Worm (Caenorhabditis elegans): ENCODE measurements around the gene psr-1.

The psr-1 gene

DNA sequence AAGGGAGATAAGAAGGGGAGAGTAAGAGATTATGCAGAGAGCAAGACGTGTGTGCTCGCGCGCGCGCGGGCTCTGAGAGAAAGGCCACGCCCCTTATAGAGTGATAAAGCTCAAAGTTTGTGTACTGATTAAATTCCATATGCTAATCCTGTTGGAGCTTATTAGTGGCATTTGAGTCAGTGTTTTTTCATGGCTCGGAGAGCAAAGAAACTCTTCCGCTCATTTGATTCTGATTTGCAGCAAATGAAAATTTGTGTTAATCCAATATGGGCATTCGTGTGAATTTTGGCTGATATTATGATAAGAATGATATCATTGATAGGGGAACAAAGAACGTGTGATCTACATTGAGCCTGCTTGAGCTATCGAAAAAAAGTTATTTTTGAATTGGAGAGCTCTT, 39.5 kb upstream of the psr-1 start:
- TF ChIP-seq nhr-237 (tag; optimal IDR thresholded peaks at IDR 0.05), result no peak
- no peak for TF ChIP-seq lin-32 (GFP tag; optimal IDR thresholded peaks at IDR 0.05)
- no peak for TF ChIP-seq blmp-1 (tag; optimal IDR thresholded peaks at IDR 0.05)
- no peak for TF ChIP-seq mep-1 (tag; optimal IDR thresholded peaks at IDR 0.05)
- no peak for TF ChIP-seq bed-3 (GFP tag; optimal IDR thresholded peaks at IDR 0.05)
- no peak for TF ChIP-seq sem-2 (GFP tag; optimal IDR thresholded peaks at IDR 0.05)
- no peak for TF ChIP-seq nhr-28 (tag; optimal IDR thresholded peaks at IDR 0.05)
- TF ChIP-seq mls-2 (tag; optimal IDR thresholded peaks at IDR 0.05), result no peak

DNA sequence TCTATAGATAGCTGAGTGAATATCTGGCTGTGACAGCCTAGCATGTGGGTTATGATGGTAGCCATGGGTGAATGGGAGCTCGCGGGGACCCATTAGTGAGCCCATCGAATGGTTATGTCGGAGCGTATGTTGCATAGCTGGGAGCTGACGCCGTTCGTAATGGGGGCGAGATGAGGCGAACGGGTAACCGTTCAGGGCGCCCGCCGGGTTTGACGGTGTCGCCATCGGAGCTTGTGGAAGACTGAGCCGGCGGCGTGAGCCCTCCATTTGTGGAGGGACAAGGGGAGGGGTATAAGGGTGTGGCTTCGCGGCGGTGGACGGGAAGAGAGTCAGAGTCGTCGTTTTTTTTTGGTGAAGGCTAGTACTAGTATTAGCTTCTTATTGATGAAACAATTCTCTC, 29.2 kb upstream of the psr-1 start:
- no peak for TF ChIP-seq M03D4.4 (tag; optimal IDR thresholded peaks at IDR 0.05)
- no peak for TF ChIP-seq drap-1 (GFP tag; optimal IDR thresholded peaks at IDR 0.05)
- TF ChIP-seq elt-1 (tag; optimal IDR thresholded peaks at IDR 0.05; ENCODE audit: borderline replicate concordance, insufficient read depth), result no peak
- TF ChIP-seq mab-5 (tag; optimal IDR thresholded peaks at IDR 0.05), result no peak
- no peak for TF ChIP-seq snpc-4 (tag; optimal IDR thresholded peaks at IDR 0.05)
- no peak for TF ChIP-seq lin-13 (tag; optimal IDR thresholded peaks at IDR 0.05)
- no peak for TF ChIP-seq elt-3 (tag; optimal IDR thresholded peaks at IDR 0.05)
- no peak for TF ChIP-seq sem-2 (GFP tag; optimal IDR thresholded peaks at IDR 0.05)
- no peak for TF ChIP-seq lin-32 (GFP tag; optimal IDR thresholded peaks at IDR 0.05)
- no peak for TF ChIP-seq mep-1 (tag; optimal IDR thresholded peaks at IDR 0.05)
- TF ChIP-seq tbx-8 (GFP tag; optimal IDR thresholded peaks at IDR 0.05), result no peak
- no peak for TF ChIP-seq pha-4 (tag; optimal IDR thresholded peaks at IDR 0.05)
- TF ChIP-seq unc-39 (tag; optimal IDR thresholded peaks at IDR 0.05), result no peak
- no peak for TF ChIP-seq blmp-1 (tag; optimal IDR thresholded peaks at IDR 0.05)
- no peak for TF ChIP-seq nhr-28 (tag; optimal IDR thresholded peaks at IDR 0.05)
- TF ChIP-seq ceh-43 (GFP tag; optimal IDR thresholded peaks at IDR 0.05), result no peak
- no peak for TF ChIP-seq bed-3 (GFP tag; optimal IDR thresholded peaks at IDR 0.05)
- TF ChIP-seq zip-8 (tag; optimal IDR thresholded peaks at IDR 0.05), result no peak
- TF ChIP-seq nhr-76 (tag; optimal IDR thresholded peaks at IDR 0.05), result no peak
- TF ChIP-seq ceh-83 (GFP tag; optimal IDR thresholded peaks at IDR 0.05), result no peak

DNA sequence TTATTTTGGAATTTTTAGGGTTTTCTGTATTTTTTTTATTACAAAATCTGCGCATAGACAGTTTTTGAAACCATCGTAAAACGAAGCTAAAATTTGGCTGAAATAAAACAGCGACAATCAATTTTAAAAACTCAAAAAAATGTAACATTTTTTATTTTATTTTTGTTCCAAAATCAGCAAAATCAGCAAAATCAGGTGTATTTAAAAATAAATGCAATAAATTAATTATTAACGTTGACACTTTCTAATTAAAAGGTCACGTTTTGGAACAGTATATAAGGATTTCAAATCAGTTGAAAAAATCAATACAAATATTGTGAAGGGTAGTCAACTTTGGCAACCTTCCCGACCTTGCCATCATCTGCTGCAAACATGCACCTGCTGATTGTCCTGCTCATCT, 19.7 kb upstream of the psr-1 start, which contains the start of gene R105.1:
Gene R105.1 (plus strand): TSS at position 301 of the 400 bp plus-strand sequence.
- no peak for TF ChIP-seq mep-1 (tag; optimal IDR thresholded peaks at IDR 0.05)
- TF ChIP-seq nhr-12 (tag; optimal IDR thresholded peaks at IDR 0.05), result no peak
- TF ChIP-seq lin-32 (GFP tag; optimal IDR thresholded peaks at IDR 0.05), result no peak
- TF ChIP-seq unc-62 (GFP tag; optimal IDR thresholded peaks at IDR 0.05), result no peak
- no peak for TF ChIP-seq ceh-83 (GFP tag; optimal IDR thresholded peaks at IDR 0.05)
- no peak for TF ChIP-seq lin-13 (tag; optimal IDR thresholded peaks at IDR 0.05)
- no peak for TF ChIP-seq zip-8 (tag; optimal IDR thresholded peaks at IDR 0.05)

DNA sequence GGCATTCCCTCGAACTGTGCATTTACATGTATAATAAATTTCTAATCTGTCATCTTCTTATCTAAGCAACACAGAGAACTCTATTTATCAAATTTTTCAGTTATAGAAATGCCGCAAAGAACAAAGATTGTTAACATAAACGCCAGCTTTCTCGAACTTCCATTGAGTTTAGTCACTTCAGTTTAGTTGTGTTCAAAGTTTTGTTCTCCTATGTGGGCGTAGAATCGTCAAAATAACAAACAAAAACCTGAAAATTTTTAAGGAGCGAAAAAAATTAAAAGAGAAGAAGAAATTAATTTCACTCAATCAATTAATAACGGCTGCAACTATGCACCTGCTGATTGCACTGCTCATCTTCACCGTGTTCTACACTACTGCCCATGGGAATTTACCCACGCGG, 17.1 kb upstream of the psr-1 start, which contains the start of gene R105.5:
Gene R105.5 (plus strand): TSS at position 301 of the 400 bp plus-strand sequence.
- TF ChIP-seq tbx-8 (GFP tag; optimal IDR thresholded peaks at IDR 0.05) (no peak), mab-5 (tag; optimal IDR thresholded peaks at IDR 0.05) (no peak), drap-1 (GFP tag; optimal IDR thresholded peaks at IDR 0.05) (no peak), snpc-4 (tag; optimal IDR thresholded peaks at IDR 0.05) (no peak), unc-120 (tag; optimal IDR thresholded peaks at IDR 0.05; ENCODE audit: poor library complexity, severe bottlenecking) (no peak), M03D4.4 (tag; optimal IDR thresholded peaks at IDR 0.05) (no peak), pha-4 (tag; optimal IDR thresholded peaks at IDR 0.05) (no peak), flh-1 (GFP tag; optimal IDR thresholded peaks at IDR 0.05) (no peak), zip-8 (tag; optimal IDR thresholded peaks at IDR 0.05) (no peak), nhr-12 (tag; optimal IDR thresholded peaks at IDR 0.05) (no peak), nhr-76 (tag; optimal IDR thresholded peaks at IDR 0.05) (no peak), ceh-43 (GFP tag; optimal IDR thresholded peaks at IDR 0.05) (no peak), nhr-237 (tag; optimal IDR thresholded peaks at IDR 0.05) (no peak), cnd-1 (tag; optimal IDR thresholded peaks at IDR 0.05) (no peak)

DNA sequence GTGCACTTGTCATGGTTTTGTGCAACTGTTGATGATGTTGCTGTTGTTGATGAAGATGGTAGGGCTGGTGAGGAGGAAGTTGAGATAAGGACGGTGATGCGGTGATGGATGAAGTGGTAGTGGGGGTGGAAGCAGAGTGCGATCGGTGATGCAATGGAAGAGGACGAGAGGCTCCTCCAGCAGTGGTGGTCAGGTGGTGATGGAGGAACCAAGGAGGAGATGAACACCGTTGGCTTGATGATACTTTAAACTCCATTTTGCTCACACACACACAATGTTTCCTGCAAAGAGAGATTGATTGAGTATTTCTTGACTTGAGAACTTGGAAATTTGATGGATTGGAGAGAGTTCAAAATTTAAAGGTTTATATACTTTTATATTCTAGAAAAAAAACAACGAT, 15.2 kb upstream of the psr-1 start, which contains the start of gene F19C7.8:
Gene F19C7.8 (minus strand): TSS at position 256 of the 400 bp plus-strand sequence.
- no peak for TF ChIP-seq mab-5 (tag; optimal IDR thresholded peaks at IDR 0.05)
- TF ChIP-seq ces-1 (GFP tag; optimal IDR thresholded peaks at IDR 0.05), result no peak
- no peak for TF ChIP-seq unc-62 (GFP tag; optimal IDR thresholded peaks at IDR 0.05)
- TF ChIP-seq ceh-83 (GFP tag; optimal IDR thresholded peaks at IDR 0.05), result no peak
- no peak for TF ChIP-seq elt-1 (tag; optimal IDR thresholded peaks at IDR 0.05; ENCODE audit: borderline replicate concordance, insufficient read depth)
- TF ChIP-seq nhr-237 (tag; optimal IDR thresholded peaks at IDR 0.05), result no peak
- TF ChIP-seq pha-4 (tag; optimal IDR thresholded peaks at IDR 0.05), result no peak
- TF ChIP-seq snpc-4 (tag; optimal IDR thresholded peaks at IDR 0.05), result no peak
- TF ChIP-seq nhr-76 (tag; optimal IDR thresholded peaks at IDR 0.05), result no peak
- peak; percentile 22 for TF ChIP-seq unc-120 (tag; optimal IDR thresholded peaks at IDR 0.05; ENCODE audit: poor library complexity, severe bottlenecking)
- TF ChIP-seq mep-1 (tag; optimal IDR thresholded peaks at IDR 0.05), result no peak
- TF ChIP-seq hlh-1 (tag; optimal IDR thresholded peaks at IDR 0.05), result peak; percentile 73
- no peak for TF ChIP-seq nhr-2 (tag; optimal IDR thresholded peaks at IDR 0.05)
- TF ChIP-seq lsy-2 (tag; optimal IDR thresholded peaks at IDR 0.05), result no peak

All from whole organism, mixed stage, embryonic.